Worm (Caenorhabditis elegans): Measurements from ENCODE around the gene T05G5.4.

ce11 chrIII:9789083-9789482 is 40.3 kb downstream of the T05G5.4 start:
- no peak for TF ChIP-seq flt-1 (GFP tag; IDR thresholded peaks at IDR 0.05)
- no peak for TF ChIP-seq cog-1 (tag; optimal IDR thresholded peaks at IDR 0.05)
- TF ChIP-seq tab-1 (GFP tag; IDR thresholded peaks at IDR 0.05), result no peak
- no peak for TF ChIP-seq ref-1 (GFP tag; conservative IDR thresholded peaks at IDR 0.05)
